Fruit fly (Drosophila melanogaster) whole organism, prepupa: ENCODE measurements around the gene CG15153.

Source experiments
- Blimp-1 ChIP-seq: fragments of 200-800 bp; sonication (Bioruptor generic); optimal IDR thresholded peaks from 3 replicates; lab custom pipeline; 2017; ENCODE audit warnings: missing biosample characterization, missing genetic modification characterization, mild to moderate bottlenecking, moderate library complexity, missing genetic modification reagents
- CG8632 ChIP-seq: fragments of 200-800 bp; sonication (Bioruptor generic); optimal IDR thresholded peaks from 3 replicates; lab custom pipeline; 2016; ENCODE audit warnings: missing biosample characterization, missing genetic modification characterization
- Smox ChIP-seq: fragments of 200-800 bp; sonication (Bioruptor generic); optimal IDR thresholded peaks from 3 replicates; lab custom pipeline; 2016; ENCODE audit warnings: missing biosample characterization, missing genetic modification characterization

DNA sequence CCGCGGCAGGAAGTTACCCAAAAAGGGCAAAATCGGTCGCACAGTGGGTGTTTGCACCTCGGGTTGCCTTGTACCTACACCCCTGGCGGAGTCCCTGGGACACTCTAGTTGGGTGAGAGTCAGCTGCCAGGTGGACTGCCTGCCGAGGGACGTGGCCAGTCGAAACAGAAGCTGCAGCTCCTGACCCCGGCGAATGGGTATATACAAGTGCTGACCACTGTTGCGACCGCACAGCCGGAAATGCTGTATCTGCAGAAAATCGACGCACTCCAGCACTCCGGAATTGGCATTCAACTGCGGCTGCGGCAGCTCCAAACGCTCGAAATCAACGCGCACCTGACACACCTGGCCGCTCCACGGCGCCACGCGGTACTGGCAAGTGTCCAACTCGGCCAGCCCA is 351 bp downstream of the CG15153 start:
- TF ChIP-seq CG8632 (GFP tag; lab: Kevin White, UChicago) (no peak), Smox (GFP tag; lab: Kevin White, UChicago) (no peak), Blimp-1 (no peak)
